Worm (Caenorhabditis elegans): ENCODE measurements around the gene nob-1.
A peak's percentile ranks its signal among the peaks of the same experiment; 100 is the strongest.

The nob-1 gene

DNA sequence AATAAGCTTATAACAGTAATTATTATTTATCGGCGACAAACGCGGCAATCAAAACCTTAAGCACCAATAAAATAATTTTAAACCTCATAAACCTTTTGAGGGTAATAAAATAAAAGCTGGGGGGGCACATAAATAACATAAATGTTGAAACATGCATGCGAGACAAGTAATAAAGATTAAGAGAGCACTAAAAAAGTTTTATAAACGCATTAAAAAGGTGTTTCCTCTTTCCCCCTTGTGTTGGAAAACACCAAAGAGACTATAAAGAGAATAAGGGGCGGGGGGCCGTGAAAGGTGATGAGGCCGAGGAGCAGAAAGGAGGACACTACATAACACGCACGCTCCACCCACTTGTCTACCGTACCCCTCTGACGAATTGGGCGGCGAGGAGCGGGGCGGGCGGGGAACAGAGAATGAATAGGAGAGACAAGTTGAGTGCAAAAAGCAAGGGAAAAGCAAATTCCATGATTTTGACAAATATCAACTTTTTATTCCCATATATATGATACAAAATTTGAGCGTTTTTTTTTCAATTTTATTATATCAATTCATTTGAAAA lies 712 bp upstream of the nob-1 start (continued):
- TF ChIP-seq aha-1 (tag) (peak; percentile 7), dmd-8 (GFP tag; IDR thresholded peaks at IDR 0.05) (no peak), madf-5 (GFP tag; IDR thresholded peaks at IDR 0.05) (no peak), mep-1 (tag; optimal IDR thresholded peaks at IDR 0.05) (no peak), T26A8.4 (GFP tag; IDR thresholded peaks at IDR 0.05) (no peak), dpl-1 (GFP tag; optimal IDR thresholded peaks at IDR 0.05) (no peak), D1046.2 (GFP tag; IDR thresholded peaks at IDR 0.05) (no peak), daf-8 (GFP tag; IDR thresholded peaks at IDR 0.05) (no peak), ama-1 (optimal IDR thresholded peaks at IDR 0.05) (no peak), dmd-6 (GFP tag; IDR thresholded peaks at IDR 0.05) (peak; percentile 29), lim-7 (GFP tag; IDR thresholded peaks at IDR 0.05) (no peak), nhr-11 (tag; optimal IDR thresholded peaks at IDR 0.05) (no peak), nhr-6 (tag; optimal IDR thresholded peaks at IDR 0.05) (no peak), nhr-41 (GFP tag; IDR thresholded peaks at IDR 0.05) (no peak), arid-1 (GFP tag; conservative IDR thresholded peaks at IDR 0.05) (no peak), nhr-28 (tag; optimal IDR thresholded peaks at IDR 0.05) (peak; percentile 6), mes-2 (tag; optimal IDR thresholded peaks at IDR 0.05; ENCODE audit: poor library complexity, severe bottlenecking) (no peak)

DNA sequence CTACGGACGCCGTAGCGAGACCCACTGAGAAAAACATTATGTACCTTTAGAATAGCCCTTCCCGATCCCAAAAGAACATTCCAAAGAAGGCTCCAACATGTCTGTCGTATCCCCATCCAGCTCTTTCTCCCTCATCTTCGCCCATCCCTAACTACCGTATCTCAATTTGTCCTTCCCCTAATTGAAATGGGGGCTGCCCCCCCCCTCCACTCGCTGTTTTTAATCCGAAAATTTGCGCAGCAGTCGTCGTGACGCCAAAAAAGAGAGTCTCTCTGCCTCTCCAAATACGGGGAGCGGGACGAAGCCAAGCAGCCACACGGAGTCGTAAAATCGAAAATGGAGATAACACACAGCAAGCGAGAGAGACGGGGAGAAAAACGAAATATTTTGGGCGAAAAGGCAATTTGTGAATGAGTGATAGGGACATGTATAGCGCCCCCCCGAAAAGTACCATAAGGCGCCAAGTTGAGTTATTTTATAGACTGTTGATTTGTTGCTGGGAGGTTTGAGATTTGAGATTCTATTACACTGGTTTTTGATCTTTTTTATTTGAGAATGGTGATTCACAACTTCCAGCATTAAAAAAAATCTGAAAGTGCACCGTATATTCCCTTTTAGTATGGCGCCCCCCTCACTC lies 2.0 kb downstream of the nob-1 start:
- peak; percentile 31 for TF ChIP-seq set-16 (GFP tag; IDR thresholded peaks at IDR 0.05)
- TF ChIP-seq F44E2.7 (GFP tag; IDR thresholded peaks at IDR 0.05): no peak
- no peak for TF ChIP-seq sdz-12 (GFP tag; optimal IDR thresholded peaks at IDR 0.05)
- TF ChIP-seq nhr-41 (GFP tag; IDR thresholded peaks at IDR 0.05): no peak
- no peak for TF ChIP-seq zip-2 (tag; optimal IDR thresholded peaks at IDR 0.05)
- TF ChIP-seq tra-1 (GFP tag; IDR thresholded peaks at IDR 0.05): no peak
- no peak for TF ChIP-seq ama-1 (optimal IDR thresholded peaks at IDR 0.05)
- peak; percentile 22 for TF ChIP-seq dve-1 (tag; optimal IDR thresholded peaks at IDR 0.05; ENCODE audit: insufficient read depth)
- 0 out of 2 replicates have a peak, but pooled peaks have one; percentile 17 for TF ChIP-seq ceh-20 (GFP tag; IDR thresholded peaks at IDR 0.05)
- peak; percentile 82 for TF ChIP-seq php-3 (GFP tag; IDR thresholded peaks at IDR 0.05)
- no peak for TF ChIP-seq ceh-44 (GFP tag; IDR thresholded peaks at IDR 0.05)
- TF ChIP-seq lin-39 (tag; optimal IDR thresholded peaks at IDR 0.05): no peak
- 0 out of 2 replicates have a peak, but pooled peaks have one; percentile 24 for TF ChIP-seq zfp-3 (GFP tag; conservative IDR thresholded peaks at IDR 0.05)
- TF ChIP-seq egl-43 (GFP tag; IDR thresholded peaks at IDR 0.05): no peak

ce11 chrIII:12077456-12077855 lies 6.7 kb downstream of the nob-1 start, which contains the start of gene php-3:
Gene php-3 (minus strand): TSS chrIII:12077556.
- TF ChIP-seq ztf-7 (tag; optimal IDR thresholded peaks at IDR 0.05): no peak
- TF ChIP-seq egl-43 (GFP tag; IDR thresholded peaks at IDR 0.05): no peak
- no peak for TF ChIP-seq mep-1 (tag; optimal IDR thresholded peaks at IDR 0.05)
- TF ChIP-seq saeg-2 (GFP tag; IDR thresholded peaks at IDR 0.05): no peak

DNA sequence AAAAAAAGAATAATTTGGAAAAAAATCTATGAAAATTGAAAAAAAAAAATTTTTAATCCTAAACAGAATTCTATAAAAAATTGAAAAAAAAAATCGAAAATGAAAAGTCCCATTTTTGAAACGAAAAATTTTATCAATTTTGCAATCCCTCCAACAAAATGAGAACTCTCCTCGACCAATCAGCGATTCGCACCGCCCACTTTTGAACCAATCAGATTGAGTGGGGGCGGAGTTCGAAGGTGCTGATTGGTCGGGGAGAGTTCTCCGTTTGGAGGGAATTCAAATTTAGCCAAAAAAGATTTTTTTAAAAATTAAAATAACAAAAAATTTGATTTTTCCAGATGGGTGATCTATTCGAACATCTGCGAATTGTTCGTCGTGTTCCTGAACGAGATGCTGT lies 16.4 kb downstream of the nob-1 start:
- TF ChIP-seq ceh-62 (tag; optimal IDR thresholded peaks at IDR 0.05): no peak
- TF ChIP-seq nhr-6 (tag; optimal IDR thresholded peaks at IDR 0.05): no peak
- no peak for TF ChIP-seq lim-7 (GFP tag; IDR thresholded peaks at IDR 0.05)
- no peak for TF ChIP-seq T26A8.4 (GFP tag; IDR thresholded peaks at IDR 0.05)
- TF ChIP-seq ztf-7 (tag; optimal IDR thresholded peaks at IDR 0.05): no peak
- TF ChIP-seq nhr-25 (tag; optimal IDR thresholded peaks at IDR 0.05; ENCODE audit: borderline replicate concordance, insufficient read depth): no peak
- no peak for TF ChIP-seq hif-1 (tag; optimal IDR thresholded peaks at IDR 0.05)
- TF ChIP-seq ctbp-1 (GFP tag; IDR thresholded peaks at IDR 0.05): no peak
- TF ChIP-seq ZK337.2 (GFP tag; IDR thresholded peaks at IDR 0.05): no peak
- no peak for TF ChIP-seq F49E8.2 (tag; optimal IDR thresholded peaks at IDR 0.05; ENCODE audit: borderline replicate concordance)
